Worm (Caenorhabditis elegans) whole organism, late embryonic: ENCODE data around the gene T19E7.6.

Experiments used
- dve-1 ChIP-seq: sonication (generic microtip); optimal IDR thresholded peaks from 2 replicates; lab custom pipeline; 2017; ENCODE audit warnings: antibody characterized with exemption, mild to moderate bottlenecking, missing genetic modification characterization, missing compliant biosample characterization
- ets-4 ChIP-seq: sonication (generic microtip); optimal IDR thresholded peaks from 2 replicates; lab custom pipeline; 2016; ENCODE audit warnings: missing genetic modification characterization, missing compliant biosample characterization
- ref-2 ChIP-seq: sonication (generic microtip); optimal IDR thresholded peaks from 2 replicates; lab custom pipeline; 2016; ENCODE audit warnings: missing genetic modification characterization, missing compliant biosample characterization

DNA sequence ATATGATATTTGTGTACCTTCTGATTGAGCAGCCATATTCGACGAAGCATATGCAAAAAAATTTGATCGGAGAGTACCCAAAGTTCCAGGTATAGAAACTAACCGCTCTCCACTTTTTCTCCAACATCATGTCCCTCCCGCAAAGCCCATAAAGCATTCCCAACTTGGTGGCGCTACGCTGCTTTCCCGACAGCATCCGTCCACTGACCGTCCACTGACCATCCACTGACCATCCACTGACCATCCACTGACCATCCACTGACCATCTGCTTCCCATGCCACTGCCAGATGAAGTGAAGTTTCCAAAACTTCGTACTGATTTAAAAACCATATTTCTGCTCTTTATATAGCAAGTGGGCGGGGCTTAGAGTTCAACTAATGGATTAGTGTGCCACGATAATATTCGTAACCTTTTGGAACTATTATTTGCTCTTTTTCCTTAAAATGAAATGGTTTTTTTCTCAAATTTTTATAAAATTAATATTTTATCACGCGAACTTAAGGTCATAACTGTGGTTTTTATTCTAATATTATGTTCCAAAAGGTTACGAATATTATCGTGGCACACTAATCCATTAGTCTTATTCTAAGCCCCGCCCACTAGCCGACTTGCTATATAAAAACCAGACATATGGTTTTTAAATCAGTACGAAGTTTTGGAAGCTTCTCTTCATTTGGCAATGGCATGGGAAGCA, 21.2 kb upstream of the T19E7.6 start, which contains the start of gene C55C3.8:
- TF ChIP-seq dve-1 (tag; lab: Kevin White, UChicago) (no peak), ets-4 (tag; lab: Kevin White, UChicago) (no peak), ref-2 (tag; lab: Kevin White, UChicago) (no peak)
